Fruit fly (Drosophila melanogaster): ENCODE measurements around the gene Polr2B.
A peak's percentile ranks its signal among the peaks of the same experiment; 100 is the strongest.

The Polr2B gene

DNA sequence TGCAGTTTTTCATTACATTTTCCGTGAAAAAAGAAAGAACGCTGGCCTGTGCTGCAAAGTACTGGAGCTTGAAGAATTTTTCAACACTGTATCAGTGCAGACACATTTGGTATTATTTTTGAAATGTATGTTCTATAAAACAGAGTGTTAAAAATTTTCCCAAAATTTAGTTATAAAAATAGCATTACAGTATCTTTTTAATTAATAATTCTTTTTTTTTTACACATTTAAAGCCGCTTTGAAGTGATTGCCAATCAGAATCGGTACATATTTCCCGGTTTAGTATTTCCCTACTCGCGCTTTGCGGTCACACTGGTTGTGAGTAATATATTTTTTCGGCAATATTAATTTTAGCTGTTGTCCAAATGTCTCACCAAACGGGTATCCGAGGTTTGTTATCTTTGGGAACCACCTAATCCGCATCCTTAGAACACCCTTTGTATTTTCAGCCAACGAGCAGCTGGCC lies 3.2 kb upstream of the Polr2B start, which contains the start of the genes Abi and twf (continued):
- TF ChIP-seq CG4617 (GFP tag; optimal IDR thresholded peaks at IDR 0.05; ENCODE audit: borderline replicate concordance) = peak; percentile 97
- TF ChIP-seq btn (GFP tag; optimal IDR thresholded peaks at IDR 0.05) = no peak
- peak; percentile 81 for TF ChIP-seq lilli (GFP tag; optimal IDR thresholded peaks at IDR 0.05)
- no peak for TF ChIP-seq corto (GFP tag; optimal IDR thresholded peaks at IDR 0.05)
- peak; percentile 77 for TF ChIP-seq Rfx (GFP tag; IDR thresholded peaks at IDR 0.05)
- TF ChIP-seq CG10147 (GFP tag; optimal IDR thresholded peaks at IDR 0.05) = peak; percentile 61
- TF ChIP-seq Jarid2 (GFP tag; optimal IDR thresholded peaks at IDR 0.05) = no peak
- peak; percentile 79 for TF ChIP-seq Xbp1 (GFP tag; optimal IDR thresholded peaks at IDR 0.05)
- peak; percentile 60 for TF ChIP-seq Meics (GFP tag; optimal IDR thresholded peaks at IDR 0.05)
- TF ChIP-seq grau (tag; optimal IDR thresholded peaks at IDR 0.05) = peak; percentile 57
- TF ChIP-seq crol (GFP tag; IDR thresholded peaks at IDR 0.05) = no peak
- no peak for TF ChIP-seq D (optimal IDR thresholded peaks at IDR 0.05)
- peak; percentile 34 for TF ChIP-seq D (GFP tag; optimal IDR thresholded peaks at IDR 0.05)
- TF ChIP-seq klu (GFP tag; IDR thresholded peaks at IDR 0.05) = peak; percentile 46; the same call in 1 of the 2 replicates
- TF ChIP-seq Mad (GFP tag; optimal IDR thresholded peaks at IDR 0.05) = peak; percentile 58
- peak; percentile 32; the same call in 1 of the 2 replicates for TF ChIP-seq wdn (GFP tag; IDR thresholded peaks at IDR 0.05)
- peak; percentile 4 for TF ChIP-seq CG1529 (GFP tag; optimal IDR thresholded peaks at IDR 0.05)
- 0 out of 4 replicates have a peak, but pooled peaks have one; percentile 21 for TF ChIP-seq Dll (GFP tag; IDR thresholded peaks at IDR 0.05; ENCODE audit: partially characterized antibody)
- peak; percentile 66; the same call in 1 of the 2 replicates for TF ChIP-seq CG17328 (GFP tag; IDR thresholded peaks at IDR 0.05)
- peak; percentile 50 for TF ChIP-seq CG7556 (GFP tag; optimal IDR thresholded peaks at IDR 0.05)
- TF ChIP-seq Elba2 (GFP tag; optimal IDR thresholded peaks at IDR 0.05) = peak; percentile 99
- TF ChIP-seq Lim3 (GFP tag; IDR thresholded peaks at IDR 0.05) = no peak
- peak; percentile 35 for TF ChIP-seq CG4854 (GFP tag; optimal IDR thresholded peaks at IDR 0.05)
- TF ChIP-seq ewg (GFP tag; optimal IDR thresholded peaks at IDR 0.05) = peak; percentile 50
- TF ChIP-seq E2f2 (GFP tag; IDR thresholded peaks at IDR 0.05) = peak; percentile 54
- TF ChIP-seq nom (GFP tag; optimal IDR thresholded peaks at IDR 0.05) = no peak
- TF ChIP-seq lov (optimal IDR thresholded peaks at IDR 0.05) = no peak
- peak; percentile 53; the same call in 1 of the 3 replicates for TF ChIP-seq lov (GFP tag; IDR thresholded peaks at IDR 0.05)
- TF ChIP-seq CG31365 (tag; optimal IDR thresholded peaks at IDR 0.05) = no peak
- TF ChIP-seq Hr3 (GFP tag; optimal IDR thresholded peaks at IDR 0.05) = peak; percentile 72
- peak; percentile 55 for TF ChIP-seq CG7372 (GFP tag; IDR thresholded peaks at IDR 0.05)
- TF ChIP-seq CG7839 (tag; optimal IDR thresholded peaks at IDR 0.05) = peak; percentile 62
- TF ChIP-seq CG31388 (GFP tag; optimal IDR thresholded peaks at IDR 0.05) = peak; percentile 7
- peak; percentile 29 for TF ChIP-seq CG1647 (GFP tag; optimal IDR thresholded peaks at IDR 0.05)
- peak; percentile 2 for TF ChIP-seq CG2875 (GFP tag; optimal IDR thresholded peaks at IDR 0.05)
- TF ChIP-seq CG4424 (GFP tag; optimal IDR thresholded peaks at IDR 0.05) = peak; percentile 80
- peak; percentile 80 for TF ChIP-seq Ets65A (GFP tag)
- TF ChIP-seq en (GFP tag; optimal IDR thresholded peaks at IDR 0.05) = peak; percentile 17
- TF ChIP-seq CG3995 (GFP tag; optimal IDR thresholded peaks at IDR 0.05) = peak; percentile 61
- TF ChIP-seq al (GFP tag; IDR thresholded peaks at IDR 0.05) = 0 out of 2 replicates have a peak, but pooled peaks have one; percentile 41
- TF ChIP-seq dm (GFP tag; optimal IDR thresholded peaks at IDR 0.05) = peak; percentile 17
- no peak for TF ChIP-seq CG12219 (GFP tag; optimal IDR thresholded peaks at IDR 0.05)
- TF ChIP-seq PHDP (tag; optimal IDR thresholded peaks at IDR 0.05) = peak; percentile 74
- TF ChIP-seq CG6175 (GFP tag; IDR thresholded peaks at IDR 0.05) = 0 out of 3 replicates have a peak, but pooled peaks have one; percentile 16
- TF ChIP-seq Hr39 (optimal IDR thresholded peaks at IDR 0.05) = no peak
- TF ChIP-seq Dbx (GFP tag; IDR thresholded peaks at IDR 0.05) = peak; percentile 75
- TF ChIP-seq CG8924 (tag; optimal IDR thresholded peaks at IDR 0.05) = peak; percentile 24
- TF ChIP-seq Ada2b (GFP tag; IDR thresholded peaks at IDR 0.05) = peak; percentile 35; the same call in 1 of the 2 replicates
- TF ChIP-seq seq (GFP tag; IDR thresholded peaks at IDR 0.05) = no peak
- TF ChIP-seq CG12744 (GFP tag; optimal IDR thresholded peaks at IDR 0.05) = peak; percentile 33
- peak; percentile 89 for TF ChIP-seq Sry-β (GFP tag; optimal IDR thresholded peaks at IDR 0.05)
- peak; percentile 48 for TF ChIP-seq CG17186 (GFP tag; optimal IDR thresholded peaks at IDR 0.05)

Data from whole organism, embryonic.